Worm (Caenorhabditis elegans) whole organism, young adult: ENCODE measurements around the gene Y41E3.19.

Source experiments
- B0019.2 ChIP-seq: fragments of 200-800 bp; sonication (Bioruptor generic); conservative IDR thresholded peaks from 2 replicates; pipeline ENCODE4 v1.3.6; 2022; ENCODE audit warnings: missing genetic modification reagents, missing genetic modification characterization, missing compliant biosample characterization
- B0035.1 ChIP-seq: sonication (generic microtip); optimal IDR thresholded peaks from 2 replicates; lab custom pipeline; 2016; ENCODE audit warnings: missing genetic modification characterization, mild to moderate bottlenecking, missing compliant biosample characterization, missing genotype, missing genetic modification reagents
- B0261.1 ChIP-seq: sonication (generic microtip); optimal IDR thresholded peaks from 2 replicates; lab custom pipeline; 2016; ENCODE audit warnings: mild to moderate bottlenecking, missing genetic modification characterization, moderate library complexity, missing compliant biosample characterization
- C17E4.6 ChIP-seq: fragments of 200-800 bp; sonication (Bioruptor generic); IDR thresholded peaks from 2 replicates; pipeline ENCODE4 v1.3.6; 2022; ENCODE audit warnings: missing genetic modification reagents, missing genetic modification characterization, missing compliant biosample characterization
- F10E7.11 ChIP-seq: sonication (generic microtip); optimal IDR thresholded peaks from 2 replicates; lab custom pipeline; 2017; ENCODE audit warnings: mild to moderate bottlenecking, missing genetic modification characterization, moderate library complexity, missing compliant biosample characterization
- F22D6.2 ChIP-seq: sonication (generic microtip); optimal IDR thresholded peaks from 2 replicates; lab custom pipeline; 2016; ENCODE audit warnings: mild to moderate bottlenecking, missing genetic modification characterization, missing compliant biosample characterization
- F23B12.7 ChIP-seq: sonication (generic microtip); optimal IDR thresholded peaks from 2 replicates; lab custom pipeline; 2017; ENCODE audit warnings: missing genetic modification characterization, mild to moderate bottlenecking, missing compliant biosample characterization, antibody characterized with exemption, moderate library complexity; ENCODE audit not compliant: insufficient read depth
- F52B5.7 ChIP-seq: sonication (generic microtip); optimal IDR thresholded peaks from 2 replicates; lab custom pipeline; 2016; ENCODE audit warnings: mild to moderate bottlenecking, missing genetic modification characterization, missing compliant biosample characterization
- T07F8.4 ChIP-seq: sonication (generic microtip); optimal IDR thresholded peaks from 2 replicates; lab custom pipeline; 2016; ENCODE audit warnings: mild to moderate bottlenecking, missing genetic modification characterization, moderate library complexity, missing compliant biosample characterization
- Y53F4B.3 ChIP-seq: fragments of 200-800 bp; sonication (Bioruptor generic); IDR thresholded peaks from 2 replicates; pipeline ENCODE4 v1.3.6; 2022; ENCODE audit warnings: missing genetic modification reagents, missing genetic modification characterization, missing compliant biosample characterization
- Y56A3A.18 ChIP-seq: fragments of 200-800 bp; sonication (Bioruptor generic); IDR thresholded peaks from 2 replicates; pipeline ENCODE4 v1.3.6; 2022; ENCODE audit warnings: missing genetic modification reagents, missing genetic modification characterization, missing compliant biosample characterization
- Y95B8A.8 ChIP-seq: fragments of 200-800 bp; sonication (Bioruptor generic); IDR thresholded peaks from 2 replicates; pipeline ENCODE4 v1.3.6; 2022; ENCODE audit warnings: missing genetic modification reagents, missing genetic modification characterization, missing compliant biosample characterization
- akir-1 ChIP-seq: fragments of 200-800 bp; sonication (Bioruptor generic); optimal IDR thresholded peaks from 2 replicates; lab custom pipeline; 2018; ENCODE audit warnings: mild to moderate bottlenecking, missing genetic modification characterization, moderate library complexity, missing compliant biosample characterization
- ama-1 ChIP-seq, 3 experiments: fragments of 150-350 bp in 1 of 3; sonication (generic microtip) in 2 of 3; optimal IDR thresholded peaks; 2 replicates each; lab custom pipeline; 2014 to 2018; ENCODE audit warnings: missing biosample characterization in 2 of 3, missing genetic modification characterization in 2 of 3, missing genetic modification reagents in 2 of 3
- athp-1 ChIP-seq: sonication (generic microtip); optimal IDR thresholded peaks from 2 replicates; lab custom pipeline; 2017; ENCODE audit warnings: mild to moderate bottlenecking, missing genetic modification characterization, missing compliant biosample characterization
- attf-3 ChIP-seq: fragments of 200-800 bp; sonication (Bioruptor generic); conservative IDR thresholded peaks from 2 replicates; pipeline ENCODE4 v1.3.6; 2022; ENCODE audit warnings: missing genetic modification reagents, missing genetic modification characterization, missing compliant biosample characterization
- attf-5 ChIP-seq: fragments of 200-800 bp; sonication (Bioruptor generic); optimal IDR thresholded peaks from 2 replicates; lab custom pipeline; 2018; ENCODE audit warnings: mild to moderate bottlenecking, missing genetic modification characterization, missing compliant biosample characterization
- bed-2 ChIP-seq: fragments of 200-800 bp; sonication (Bioruptor generic); IDR thresholded peaks from 2 replicates; pipeline ENCODE4 v1.3.6; 2022; ENCODE audit warnings: missing genetic modification reagents, missing genetic modification characterization, missing compliant biosample characterization
- cebp-2 ChIP-seq: fragments of 200-800 bp; sonication (Bioruptor generic); IDR thresholded peaks from 2 replicates; pipeline ENCODE4 v1.3.6; 2022; ENCODE audit warnings: missing genetic modification characterization, missing compliant biosample characterization
- ceh-100 ChIP-seq: fragments of 200-800 bp; sonication (Bioruptor generic); IDR thresholded peaks from 2 replicates; pipeline ENCODE4 v1.3.6; 2022; ENCODE audit warnings: missing genetic modification reagents, missing genetic modification characterization, missing compliant biosample characterization
- ceh-27 ChIP-seq: fragments of 200-800 bp; sonication (Bioruptor generic); optimal IDR thresholded peaks from 2 replicates; lab custom pipeline; 2018; ENCODE audit warnings: mild to moderate bottlenecking, missing genetic modification characterization, moderate library complexity, missing compliant biosample characterization
- ceh-58 ChIP-seq: fragments of 200-800 bp; sonication (Bioruptor generic); IDR thresholded peaks from 2 replicates; pipeline ENCODE4 v1.3.6; 2022; ENCODE audit warnings: missing genetic modification characterization, missing compliant biosample characterization
- dox-1 ChIP-seq: fragments of 200-800 bp; sonication (Bioruptor generic); IDR thresholded peaks from 2 replicates; pipeline ENCODE4 v1.3.6; 2022; ENCODE audit warnings: missing genetic modification reagents, missing genetic modification characterization, missing compliant biosample characterization
- egl-18 ChIP-seq: fragments of 200-800 bp; sonication (Bioruptor generic); IDR thresholded peaks from 2 replicates; pipeline ENCODE4 v1.3.6; 2022; ENCODE audit warnings: missing genetic modification reagents, missing genetic modification characterization, missing compliant biosample characterization
- egl-44 ChIP-seq: fragments of 200-800 bp; sonication (Bioruptor generic); IDR thresholded peaks from 2 replicates; pipeline ENCODE4 v1.3.6; 2022; ENCODE audit warnings: missing genetic modification reagents, missing genetic modification characterization, missing compliant biosample characterization
- ekl-4 ChIP-seq: fragments of 200-800 bp; sonication (Bioruptor generic); IDR thresholded peaks from 2 replicates; pipeline ENCODE4 v1.3.6; 2022; ENCODE audit warnings: missing genetic modification reagents, missing genetic modification characterization, missing compliant biosample characterization
- gei-17 ChIP-seq: fragments of 200-800 bp; sonication (Bioruptor generic); optimal IDR thresholded peaks from 2 replicates; lab custom pipeline; 2018; ENCODE audit warnings: mild to moderate bottlenecking, missing genetic modification characterization, missing compliant biosample characterization
- him-1 ChIP-seq: sonication (generic microtip); optimal IDR thresholded peaks from 2 replicates; lab custom pipeline; 2016; ENCODE audit warnings: missing genotype, missing genetic modification reagents, missing genetic modification characterization, missing compliant biosample characterization
- hlh-12 ChIP-seq: sonication (generic microtip); optimal IDR thresholded peaks from 2 replicates; lab custom pipeline; 2016; ENCODE audit warnings: missing genetic modification characterization, missing compliant biosample characterization
- hrde-1 ChIP-seq: sonication (generic microtip); optimal IDR thresholded peaks from 2 replicates; lab custom pipeline; 2016; ENCODE audit warnings: missing genetic modification characterization, mild to moderate bottlenecking, missing compliant biosample characterization, moderate library complexity, missing genotype, missing genetic modification reagents, borderline replicate concordance
- let-526 ChIP-seq: fragments of 200-800 bp; sonication (Bioruptor generic); IDR thresholded peaks from 2 replicates; pipeline ENCODE4 v1.3.6; 2022; ENCODE audit warnings: missing genetic modification reagents, missing genetic modification characterization, missing compliant biosample characterization
- lir-1 ChIP-seq: fragments of 200-800 bp; sonication (Bioruptor generic); conservative IDR thresholded peaks from 2 replicates; pipeline ENCODE4 v1.3.6; 2022; ENCODE audit warnings: missing genetic modification reagents, missing genetic modification characterization, missing compliant biosample characterization
- madf-10 ChIP-seq: sonication (generic microtip); optimal IDR thresholded peaks from 2 replicates; lab custom pipeline; 2016; ENCODE audit warnings: mild to moderate bottlenecking, missing genetic modification characterization, missing compliant biosample characterization
- madf-6 ChIP-seq: fragments of 200-800 bp; sonication (Bioruptor generic); IDR thresholded peaks from 2 replicates; pipeline ENCODE4 v1.3.6; 2022; ENCODE audit warnings: missing genetic modification reagents, missing genetic modification characterization, missing compliant biosample characterization
- madf-8 ChIP-seq: fragments of 200-800 bp; sonication (Bioruptor generic); conservative IDR thresholded peaks from 2 replicates; pipeline ENCODE4 v1.3.6; 2022; ENCODE audit warnings: missing genetic modification reagents, missing genetic modification characterization, missing compliant biosample characterization
- mes-4 ChIP-seq: sonication (generic microtip); optimal IDR thresholded peaks from 2 replicates; lab custom pipeline; 2016; ENCODE audit warnings: missing genotype, missing genetic modification characterization, missing compliant biosample characterization
- nfya-2 ChIP-seq: fragments of 200-800 bp; sonication (Bioruptor generic); IDR thresholded peaks from 2 replicates; pipeline ENCODE4 v1.3.6; 2022; ENCODE audit warnings: missing genetic modification reagents, missing genetic modification characterization, missing compliant biosample characterization
- nfyb-1 ChIP-seq: fragments of 200-800 bp; sonication (Bioruptor generic); IDR thresholded peaks from 2 replicates; pipeline ENCODE4 v1.3.6; 2022; ENCODE audit warnings: missing genetic modification reagents, missing genetic modification characterization, missing compliant biosample characterization
- nhr-179 ChIP-seq: sonication (generic microtip); optimal IDR thresholded peaks from 2 replicates; lab custom pipeline; 2016; ENCODE audit warnings: mild to moderate bottlenecking, missing genetic modification characterization, missing compliant biosample characterization
- sea-2 ChIP-seq: fragments of 200-800 bp; sonication (Bioruptor generic); IDR thresholded peaks from 2 replicates; pipeline ENCODE4 v1.3.6; 2022; ENCODE audit warnings: missing genetic modification characterization, missing compliant biosample characterization
- snpc-1.1 ChIP-seq: sonication (generic microtip); optimal IDR thresholded peaks from 2 replicates; lab custom pipeline; 2017; ENCODE audit warnings: missing genetic modification characterization, mild to moderate bottlenecking, missing compliant biosample characterization, antibody characterized with exemption, moderate library complexity, missing genotype, missing genetic modification reagents; ENCODE audit not compliant: insufficient read depth
- snpc-3.4 ChIP-seq: sonication (generic microtip); optimal IDR thresholded peaks from 2 replicates; lab custom pipeline; 2017; ENCODE audit warnings: missing genetic modification characterization, mild to moderate bottlenecking, missing compliant biosample characterization, antibody characterized with exemption, moderate library complexity, missing genotype, missing genetic modification reagents
- tlf-1 ChIP-seq: fragments of 200-800 bp; sonication (Bioruptor generic); optimal IDR thresholded peaks from 2 replicates; lab custom pipeline; 2018; ENCODE audit warnings: mild to moderate bottlenecking, missing genetic modification characterization, missing compliant biosample characterization
- unc-62 ChIP-seq: fragments of 150-350 bp; optimal IDR thresholded peaks from 2 replicates; lab custom pipeline; 2014; ENCODE audit warnings: missing biosample characterization, missing genetic modification reagents, missing genetic modification characterization
- xnd-1 ChIP-seq: sonication (generic microtip); optimal IDR thresholded peaks from 2 replicates; lab custom pipeline; 2016; ENCODE audit warnings: missing genotype, missing genetic modification reagents, missing genetic modification characterization, missing compliant biosample characterization
- zim-3 ChIP-seq: sonication (generic microtip); optimal IDR thresholded peaks from 2 replicates; lab custom pipeline; 2017; ENCODE audit warnings: mild to moderate bottlenecking, missing genetic modification characterization, moderate library complexity, missing compliant biosample characterization
- ztf-18 ChIP-seq: sonication (generic microtip); optimal IDR thresholded peaks from 2 replicates; lab custom pipeline; 2016; ENCODE audit warnings: missing genotype, mild to moderate bottlenecking, missing genetic modification characterization, missing compliant biosample characterization
- ztf-26 ChIP-seq: sonication (generic microtip); optimal IDR thresholded peaks from 2 replicates; lab custom pipeline; 2017; ENCODE audit warnings: missing genetic modification characterization, missing compliant biosample characterization
- ztf-28 ChIP-seq: fragments of 200-800 bp; sonication (Bioruptor generic); IDR thresholded peaks from 2 replicates; pipeline ENCODE4 v1.3.6; 2022; ENCODE audit warnings: missing genetic modification reagents, missing genetic modification characterization, missing compliant biosample characterization
- ztf-6 ChIP-seq: fragments of 200-800 bp; sonication (Bioruptor generic); IDR thresholded peaks from 2 replicates; pipeline ENCODE4 v1.3.6; 2022; ENCODE audit warnings: missing genetic modification reagents, missing genetic modification characterization, missing compliant biosample characterization

Y41E3.19 gene

ce11 chrIV:15025384-15025783 is 30.5 kb upstream of the Y41E3.19 start, which contains the start of gene fcd-2 (continued):
- TF ChIP-seq C17E4.6 (GFP tag; lab: Robert Waterston, UW) (no peak), xnd-1 (tag; lab: Kevin White, UChicago) (no peak), akir-1 (GFP tag; lab: Kevin White, UChicago) (no peak), ekl-4 (GFP tag; lab: Robert Waterston, UW) (no peak), zim-3 (tag; lab: Kevin White, UChicago) (no peak), T07F8.4 (no peak), nfyb-1 (no peak), ztf-26 (tag; lab: Kevin White, UChicago) (no peak), F23B12.7 (peak; percentile 77), ztf-18 (tag; lab: Kevin White, UChicago) (peak; percentile 71), ztf-6 (GFP tag; lab: Robert Waterston, UW) (no peak), bed-2 (no peak), madf-10 (tag; lab: Kevin White, UChicago) (no peak), mes-4 (tag; lab: Kevin White, UChicago) (no peak), hlh-12 (tag; lab: Kevin White, UChicago) (no peak), madf-6 (GFP tag; lab: Robert Waterston, UW) (peak; percentile 61), hrde-1 (tag; lab: Kevin White, UChicago) (no peak), egl-18 (GFP tag; lab: Robert Waterston, UW) (no peak), nhr-179 (no peak), F10E7.11 (no peak), tlf-1 (peak; percentile 13), gei-17 (GFP tag; lab: Kevin White, UChicago) (no peak), athp-1 (tag; lab: Kevin White, UChicago) (no peak), F22D6.2 (tag; lab: Kevin White, UChicago) (no peak), snpc-1.1 (tag; lab: Kevin White, UChicago) (peak; percentile 66), ceh-100 (no peak), B0019.2 (no peak), let-526 (GFP tag; lab: Robert Waterston, UW) (no peak), dox-1 (GFP tag; lab: Robert Waterston, UW) (no peak), Y56A3A.18 (no peak), snpc-3.4 (tag; lab: Kevin White, UChicago) (peak; percentile 34), F52B5.7 (tag; lab: Kevin White, UChicago) (no peak), attf-3 (GFP tag; lab: Robert Waterston, UW) (peak; percentile 95), ceh-58 (GFP tag; lab: Robert Waterston, UW) (no peak), madf-8 (no peak), Y95B8A.8 (no peak), Y53F4B.3 (no peak), ceh-27 (GFP tag; lab: Kevin White, UChicago) (no peak), him-1 (no peak), cebp-2 (GFP tag; lab: Robert Waterston, UW) (no peak), unc-62 (GFP tag; lab: Kevin White, UChicago) (no peak), attf-5 (GFP tag; lab: Kevin White, UChicago) (peak; percentile 63), nfya-2 (GFP tag; lab: Robert Waterston, UW) (no peak), ztf-28 (no peak), egl-44 (GFP tag; lab: Robert Waterston, UW) (no peak), B0035.1 (tag; lab: Kevin White, UChicago) (peak; percentile 23), ama-1 (optimal IDR thresholded peaks at IDR 0.05; lab: Kevin White, UChicago) (no peak), ama-1 (GFP tag; optimal IDR thresholded peaks at IDR 0.05; lab: Kevin White, UChicago) (peak in 1 of 2 experiments; percentile 24), sea-2 (GFP tag; lab: Robert Waterston, UW) (no peak), lir-1 (GFP tag; lab: Robert Waterston, UW) (no peak), B0261.1 (tag; lab: Kevin White, UChicago) (no peak)
